Worm (Caenorhabditis elegans): ENCODE results near the gene Y102A11A.1.
"Not testable (repeated sequence)": the region's sequence is repeated elsewhere in the genome, so short reads cannot be mapped to it uniquely, and the experiment has no call there.

Y102A11A.1 gene

DNA sequence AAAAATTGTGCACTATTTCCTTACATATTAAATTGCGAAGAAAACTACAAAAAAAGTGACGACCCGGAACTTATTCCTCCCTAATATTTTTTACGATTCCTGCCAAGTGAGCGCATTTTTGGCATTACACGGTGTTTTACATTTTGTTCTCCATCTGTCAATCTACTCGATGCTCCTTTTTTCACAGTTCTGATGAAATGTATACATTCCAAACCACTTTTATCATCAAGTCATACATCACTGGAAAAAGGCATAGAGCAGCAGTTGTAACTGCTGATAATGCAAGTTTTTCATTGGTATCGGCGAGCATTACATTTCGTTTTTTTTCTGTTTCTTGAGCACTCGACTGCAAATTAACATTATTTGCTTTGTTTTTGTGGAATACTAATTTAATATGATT, 33.4 kb upstream of the Y102A11A.1 start:
- TF ChIP-seq ZK546.5 (tag; optimal IDR thresholded peaks at IDR 0.05) (no peak), nfya-1 (tag; optimal IDR thresholded peaks at IDR 0.05; ENCODE audit: insufficient read depth) (no peak), unc-39 (tag; optimal IDR thresholded peaks at IDR 0.05) (no peak), elt-2 (tag; optimal IDR thresholded peaks at IDR 0.05) (peak; percentile 74), nhr-11 (tag; optimal IDR thresholded peaks at IDR 0.05) (no peak), pqm-1 (tag; optimal IDR thresholded peaks at IDR 0.05) (peak; percentile 52), snpc-4 (tag; optimal IDR thresholded peaks at IDR 0.05) (no peak)

DNA sequence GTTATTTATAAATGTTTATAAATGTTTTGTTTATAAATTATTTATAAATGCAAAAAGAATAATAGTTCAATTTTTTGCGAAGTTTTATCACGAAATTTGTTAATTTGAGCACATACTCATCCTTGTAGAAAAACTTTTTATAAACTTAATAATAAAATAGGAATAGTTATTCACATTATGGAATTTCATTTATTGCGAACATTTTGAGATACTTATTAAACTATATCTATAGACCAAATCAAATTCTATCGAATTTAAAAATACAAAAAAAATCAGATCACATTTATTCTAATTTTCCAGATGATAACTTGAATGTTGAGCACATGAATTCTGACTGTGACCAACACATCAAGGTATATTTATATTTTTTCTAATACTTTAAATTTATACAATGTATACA, 32.8 kb upstream of the Y102A11A.1 start, which contains the start of gene Y102A11A.3:
TSS of gene Y102A11A.3 (plus strand) at position 301 of the 400 bp plus-strand sequence.
- TF ChIP-seq egl-27 (tag; optimal IDR thresholded peaks at IDR 0.05) (no peak), mdl-1 (tag; optimal IDR thresholded peaks at IDR 0.05) (no peak), ama-1 (optimal IDR thresholded peaks at IDR 0.05) (no peak), hmg-11 (tag; optimal IDR thresholded peaks at IDR 0.05) (no peak), mml-1 (tag; optimal IDR thresholded peaks at IDR 0.05) (no peak), nhr-28 (tag; optimal IDR thresholded peaks at IDR 0.05) (no peak), egl-5 (tag; optimal IDR thresholded peaks at IDR 0.05) (no peak)

DNA sequence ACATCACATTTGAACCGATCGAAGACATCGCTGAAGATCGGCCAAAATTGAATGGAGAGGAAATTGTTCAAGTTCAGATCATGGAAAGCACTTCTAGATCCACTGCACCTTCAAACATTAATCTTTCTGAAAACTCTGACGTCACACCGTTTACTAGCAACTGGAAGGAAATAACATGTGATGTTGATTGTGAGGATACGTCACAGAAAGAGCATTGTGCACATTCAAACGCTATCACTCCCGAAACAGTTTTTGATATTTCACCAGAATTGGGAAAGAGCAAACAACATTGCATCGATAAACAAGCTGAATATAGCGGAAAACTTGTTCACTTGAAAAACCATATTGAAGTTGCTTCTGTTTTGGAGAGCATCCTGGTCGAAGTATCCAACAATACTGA, 30.1 kb upstream of the Y102A11A.1 start:
- TF ChIP-seq lin-15B (tag; optimal IDR thresholded peaks at IDR 0.05) (no peak), eor-1 (tag; optimal IDR thresholded peaks at IDR 0.05) (no peak), snpc-4 (tag; optimal IDR thresholded peaks at IDR 0.05) (no peak), elt-2 (tag; optimal IDR thresholded peaks at IDR 0.05) (peak; percentile 46), pha-4 (tag; optimal IDR thresholded peaks at IDR 0.05) (peak; percentile 24), pqm-1 (tag; optimal IDR thresholded peaks at IDR 0.05) (peak; percentile 34), nhr-23 (tag; optimal IDR thresholded peaks at IDR 0.05) (no peak)

DNA sequence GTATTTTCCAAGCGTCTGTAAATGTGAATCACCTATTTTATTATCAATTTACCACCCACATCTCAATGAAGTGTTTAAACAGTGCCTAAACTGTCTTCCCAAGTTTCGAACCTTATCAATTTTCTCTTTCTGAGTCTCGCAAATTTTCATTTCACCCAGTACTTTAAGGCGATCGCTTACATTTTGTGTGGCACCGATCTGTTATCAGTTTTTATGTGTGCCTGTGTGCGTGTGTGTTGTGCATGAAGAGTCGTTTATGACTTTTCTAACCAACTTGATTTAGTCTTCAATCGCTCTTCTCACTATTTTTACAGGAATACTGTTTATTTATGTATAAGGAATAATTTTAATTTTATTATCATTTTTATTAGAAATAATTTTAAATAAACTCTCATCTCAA, 26.2 kb upstream of the Y102A11A.1 start:
- TF ChIP-seq elt-2 (tag; optimal IDR thresholded peaks at IDR 0.05) (peak; percentile 72), pqm-1 (tag; optimal IDR thresholded peaks at IDR 0.05) (peak; percentile 8)

DNA sequence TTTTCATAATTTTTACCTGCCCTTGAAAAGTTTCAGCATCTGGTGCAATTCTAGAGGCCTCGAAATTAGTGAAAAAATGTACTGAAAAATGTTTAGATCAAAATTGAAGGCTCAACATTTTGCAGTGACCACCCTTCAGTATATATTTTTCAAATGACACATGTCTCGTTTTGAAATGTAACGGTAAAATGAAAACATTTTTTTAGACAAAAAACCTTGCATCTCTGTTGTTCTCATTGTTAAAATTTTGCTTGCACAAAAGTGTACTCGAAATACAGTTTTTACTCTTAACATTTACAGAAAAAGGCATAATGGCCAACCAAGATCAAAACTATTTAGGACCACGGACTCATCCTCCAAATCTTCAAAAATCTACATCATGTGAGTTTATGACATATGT, 25.3 kb upstream of the Y102A11A.1 start, which contains the start of gene Y102A11A.2:
TSS of gene Y102A11A.2 (plus strand) at position 301 of the 400 bp plus-strand sequence.
- not testable (repeated sequence) for TF ChIP-seq nhr-43 (tag; optimal IDR thresholded peaks at IDR 0.05; ENCODE audit: poor library complexity, severe bottlenecking); lin-39 (tag; optimal IDR thresholded peaks at IDR 0.05); ZK546.5 (tag; optimal IDR thresholded peaks at IDR 0.05)

DNA sequence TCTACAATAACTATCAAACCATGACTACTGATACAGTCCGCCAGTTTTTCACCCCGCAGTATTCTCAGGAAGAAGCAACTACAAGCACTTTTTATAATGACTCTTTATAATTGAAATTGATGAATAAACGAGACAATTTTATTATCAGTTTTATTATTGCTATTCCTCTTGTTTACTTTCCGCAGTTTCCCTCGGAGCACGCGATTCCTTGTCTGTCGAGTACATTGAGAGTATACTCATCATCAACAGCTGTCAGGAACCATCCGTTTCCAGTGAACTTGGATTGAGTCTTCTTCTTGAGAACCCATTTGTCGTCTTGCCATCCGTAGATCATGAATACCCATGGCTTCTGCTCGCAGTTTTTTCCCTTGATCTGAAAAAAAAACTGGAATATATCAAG, 20.8 kb upstream of the Y102A11A.1 start:
- TF ChIP-seq pqm-1 (tag; optimal IDR thresholded peaks at IDR 0.05), result peak; percentile 42
- TF ChIP-seq elt-2 (tag; optimal IDR thresholded peaks at IDR 0.05), result peak; percentile 29
- no peak for TF ChIP-seq R02D3.7 (tag; optimal IDR thresholded peaks at IDR 0.05)
- no peak for TF ChIP-seq skn-1 (tag; optimal IDR thresholded peaks at IDR 0.05)
- peak; percentile 51 for TF ChIP-seq pha-4 (tag; optimal IDR thresholded peaks at IDR 0.05)

DNA sequence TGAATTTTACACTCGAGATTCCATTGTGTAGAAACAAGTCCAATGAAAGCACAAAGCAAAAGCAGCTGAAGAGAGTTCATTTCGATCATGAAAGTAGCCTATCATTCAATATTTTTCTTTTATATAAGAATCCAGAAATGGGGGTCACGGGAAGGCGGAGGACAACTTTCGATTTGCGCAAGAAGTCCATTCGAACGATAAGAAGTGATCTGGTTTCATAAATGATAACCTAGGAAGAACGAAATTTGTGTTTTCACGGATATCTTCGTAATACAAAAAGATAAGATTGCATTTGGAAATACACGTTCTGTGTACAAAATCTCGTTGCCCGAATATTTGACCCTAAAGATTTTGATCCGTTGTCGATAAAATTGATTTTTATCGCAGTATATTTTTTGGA, 20.2 kb upstream of the Y102A11A.1 start, which contains the start of gene Y102A11A.5:
TSS of gene Y102A11A.5 (minus strand) at position 175 of the 400 bp plus-strand sequence.
- TF ChIP-seq nhr-23 (tag; optimal IDR thresholded peaks at IDR 0.05) (peak; percentile 46), nhr-77 (tag; optimal IDR thresholded peaks at IDR 0.05) (no peak), nhr-28 (tag; optimal IDR thresholded peaks at IDR 0.05) (no peak), eor-1 (tag; optimal IDR thresholded peaks at IDR 0.05) (no peak), zag-1 (tag; optimal IDR thresholded peaks at IDR 0.05) (no peak), elt-3 (tag; optimal IDR thresholded peaks at IDR 0.05) (peak in 1 of 3 experiments; percentile 55), mml-1 (tag; optimal IDR thresholded peaks at IDR 0.05) (no peak), tbx-2 (tag; optimal IDR thresholded peaks at IDR 0.05) (no peak), nhr-11 (tag; optimal IDR thresholded peaks at IDR 0.05) (no peak), mdl-1 (tag; optimal IDR thresholded peaks at IDR 0.05) (no peak), ZK546.5 (tag; optimal IDR thresholded peaks at IDR 0.05) (no peak), nhr-43 (tag; optimal IDR thresholded peaks at IDR 0.05; ENCODE audit: poor library complexity, severe bottlenecking) (peak; percentile 36), daf-12 (tag; optimal IDR thresholded peaks at IDR 0.05) (no peak), elt-2 (tag; optimal IDR thresholded peaks at IDR 0.05) (no peak), skn-1 (tag; optimal IDR thresholded peaks at IDR 0.05) (no peak), R02D3.7 (tag; optimal IDR thresholded peaks at IDR 0.05) (no peak), nhr-25 (tag; optimal IDR thresholded peaks at IDR 0.05) (no peak), nhr-237 (tag; optimal IDR thresholded peaks at IDR 0.05) (no peak), aly-2 (tag; optimal IDR thresholded peaks at IDR 0.05) (no peak), unc-62 (GFP tag; optimal IDR thresholded peaks at IDR 0.05) (no peak), egl-5 (tag; optimal IDR thresholded peaks at IDR 0.05) (no peak), egl-27 (tag; optimal IDR thresholded peaks at IDR 0.05) (no peak), pqm-1 (tag; optimal IDR thresholded peaks at IDR 0.05) (no peak), ceh-28 (tag; optimal IDR thresholded peaks at IDR 0.05) (no peak), jun-1 (tag; optimal IDR thresholded peaks at IDR 0.05) (no peak)
